Worm (Caenorhabditis elegans) whole organism, late embryonic: ENCODE data around the gene col-133.
A peak's percentile ranks its signal among the peaks of the same experiment; 100 is the strongest.

Experiments
- C08G9.2 ChIP-seq: sonication (generic microtip); optimal IDR thresholded peaks from 2 replicates; lab custom pipeline; 2016; ENCODE audit warnings: mild to moderate bottlenecking, missing genetic modification characterization, moderate library complexity, missing compliant biosample characterization
- K02D7.2 ChIP-seq: sonication (generic microtip); optimal IDR thresholded peaks from 2 replicates; lab custom pipeline; 2017; ENCODE audit warnings: mild to moderate bottlenecking, missing genetic modification characterization, missing compliant biosample characterization
- K09A11.1 ChIP-seq: sonication (generic microtip); optimal IDR thresholded peaks from 2 replicates; lab custom pipeline; 2017; ENCODE audit warnings: antibody characterized with exemption, mild to moderate bottlenecking, missing genetic modification characterization, missing compliant biosample characterization; ENCODE audit not compliant: insufficient read depth
- Y22D7AL.16 ChIP-seq: sonication (generic microtip); optimal IDR thresholded peaks from 2 replicates; lab custom pipeline; 2016; ENCODE audit warnings: missing genetic modification characterization, missing compliant biosample characterization
- ama-1 ChIP-seq: fragments of 150-350 bp; optimal IDR thresholded peaks from 2 replicates; lab custom pipeline; 2014
- ceh-18 ChIP-seq: sonication (generic microtip); optimal IDR thresholded peaks from 2 replicates; lab custom pipeline; 2016; ENCODE audit warnings: missing genetic modification characterization, missing compliant biosample characterization
- ceh-19 ChIP-seq: fragments of 200-800 bp; sonication (Bioruptor generic); optimal IDR thresholded peaks from 2 replicates; lab custom pipeline; 2018; ENCODE audit warnings: mild to moderate bottlenecking, missing genetic modification characterization, missing compliant biosample characterization
- ceh-2 ChIP-seq: sonication (generic microtip); optimal IDR thresholded peaks from 2 replicates; lab custom pipeline; 2016; ENCODE audit warnings: missing genotype, missing genetic modification characterization, missing compliant biosample characterization
- ceh-30 ChIP-seq: fragments of 150-350 bp; optimal IDR thresholded peaks from 2 replicates; lab custom pipeline; 2014; ENCODE audit warnings: missing biosample characterization, missing genetic modification characterization
- ceh-31 ChIP-seq: sonication (generic microtip); optimal IDR thresholded peaks from 2 replicates; lab custom pipeline; 2016; ENCODE audit warnings: missing genetic modification characterization, missing compliant biosample characterization
- ceh-34 ChIP-seq: sonication (generic microtip); optimal IDR thresholded peaks from 2 replicates; lab custom pipeline; 2016; ENCODE audit warnings: mild to moderate bottlenecking, missing genetic modification characterization, missing compliant biosample characterization
- ceh-6 ChIP-seq: fragments of 200-800 bp; sonication (Bioruptor generic); optimal IDR thresholded peaks from 2 replicates; lab custom pipeline; 2018; ENCODE audit warnings: mild to moderate bottlenecking, missing genetic modification characterization, missing compliant biosample characterization
- dmd-4 ChIP-seq: sonication (generic microtip); optimal IDR thresholded peaks from 2 replicates; lab custom pipeline; 2016; ENCODE audit warnings: borderline replicate concordance, missing genetic modification characterization, missing compliant biosample characterization
- elt-2 ChIP-seq: sonication (generic microtip); optimal IDR thresholded peaks from 2 replicates; lab custom pipeline; 2016; ENCODE audit warnings: missing genetic modification reagents, missing genetic modification characterization, missing compliant biosample characterization
- ets-4 ChIP-seq: sonication (generic microtip); optimal IDR thresholded peaks from 2 replicates; lab custom pipeline; 2016; ENCODE audit warnings: missing genetic modification characterization, missing compliant biosample characterization
- eyg-1 ChIP-seq: sonication (generic microtip); optimal IDR thresholded peaks from 2 replicates; lab custom pipeline; 2016; ENCODE audit warnings: missing genotype, missing genetic modification characterization, missing compliant biosample characterization
- fax-1 ChIP-seq: sonication (generic microtip); optimal IDR thresholded peaks from 2 replicates; lab custom pipeline; 2016; ENCODE audit warnings: missing genotype, missing genetic modification characterization, missing compliant biosample characterization
- fkh-10 ChIP-seq: fragments of 150-350 bp; optimal IDR thresholded peaks from 2 replicates; lab custom pipeline; 2014; ENCODE audit warnings: missing biosample characterization, missing genetic modification reagents, missing genetic modification characterization
- fkh-6 ChIP-seq: sonication (generic microtip); optimal IDR thresholded peaks from 2 replicates; lab custom pipeline; 2016; ENCODE audit warnings: missing genetic modification characterization, missing compliant biosample characterization
- gmeb-2 ChIP-seq: sonication (generic microtip); optimal IDR thresholded peaks from 2 replicates; lab custom pipeline; 2016; ENCODE audit warnings: missing genetic modification characterization, inconsistent platforms, missing compliant biosample characterization
- hlh-30 ChIP-seq: sonication (generic microtip); optimal IDR thresholded peaks from 2 replicates; lab custom pipeline; 2017; ENCODE audit warnings: antibody characterized with exemption, missing genetic modification characterization, missing compliant biosample characterization; ENCODE audit not compliant: insufficient read depth
- hlh-8 ChIP-seq: sonication (generic microtip); optimal IDR thresholded peaks from 2 replicates; lab custom pipeline; 2016; ENCODE audit warnings: missing genotype, missing genetic modification characterization, missing compliant biosample characterization
- lin-11 ChIP-seq: fragments of 200-800 bp; sonication (Bioruptor generic); optimal IDR thresholded peaks from 2 replicates; lab custom pipeline; 2018; ENCODE audit warnings: mild to moderate bottlenecking, missing genetic modification characterization, missing compliant biosample characterization
- madf-2 ChIP-seq: sonication (generic microtip); optimal IDR thresholded peaks from 2 replicates; lab custom pipeline; 2017; ENCODE audit warnings: missing genetic modification characterization, missing compliant biosample characterization
- nfya-1 ChIP-seq: sonication (generic microtip); optimal IDR thresholded peaks from 2 replicates; lab custom pipeline; 2017; ENCODE audit warnings: missing genetic modification characterization, mild to moderate bottlenecking, missing compliant biosample characterization, antibody characterized with exemption, moderate library complexity
- nhr-11 ChIP-seq: fragments of 150-350 bp; optimal IDR thresholded peaks from 2 replicates; lab custom pipeline; 2014; ENCODE audit warnings: missing biosample characterization, missing genetic modification characterization
- npax-4 ChIP-seq: sonication (generic microtip); optimal IDR thresholded peaks from 2 replicates; lab custom pipeline; 2016; ENCODE audit warnings: missing genetic modification characterization, missing compliant biosample characterization
- pat-9 ChIP-seq: fragments of 200-800 bp; sonication (Bioruptor generic); optimal IDR thresholded peaks from 2 replicates; lab custom pipeline; 2018; ENCODE audit warnings: mild to moderate bottlenecking, missing genetic modification characterization, moderate library complexity, missing compliant biosample characterization
- pax-1 ChIP-seq: fragments of 150-350 bp; optimal IDR thresholded peaks from 2 replicates; lab custom pipeline; 2014; ENCODE audit warnings: missing biosample characterization, missing genetic modification characterization
- pqm-1 ChIP-seq: sonication (generic microtip); optimal IDR thresholded peaks from 2 replicates; lab custom pipeline; 2016; ENCODE audit warnings: missing genetic modification characterization, missing compliant biosample characterization
- pros-1 ChIP-seq: fragments of 150-350 bp; optimal IDR thresholded peaks from 2 replicates; lab custom pipeline; 2014; ENCODE audit warnings: missing biosample characterization, missing genetic modification reagents, missing genetic modification characterization
- ref-2 ChIP-seq: sonication (generic microtip); optimal IDR thresholded peaks from 2 replicates; lab custom pipeline; 2016; ENCODE audit warnings: missing genetic modification characterization, missing compliant biosample characterization
- rnt-1 ChIP-seq: sonication (generic microtip); optimal IDR thresholded peaks from 2 replicates; lab custom pipeline; 2016; ENCODE audit warnings: missing genetic modification characterization, missing compliant biosample characterization
- sdc-2 ChIP-seq: sonication (generic microtip); optimal IDR thresholded peaks from 2 replicates; lab custom pipeline; 2016; ENCODE audit warnings: missing genotype, missing genetic modification characterization, missing compliant biosample characterization
- sox-2 ChIP-seq: fragments of 200-800 bp; sonication (Bioruptor generic); IDR thresholded peaks from 2 replicates; pipeline ENCODE4 v1.3.6; 2022; ENCODE audit warnings: missing genetic modification reagents, missing genetic modification characterization, missing compliant biosample characterization
- sox-4 ChIP-seq: sonication (generic microtip); optimal IDR thresholded peaks from 2 replicates; lab custom pipeline; 2017; ENCODE audit warnings: mild to moderate bottlenecking, missing genetic modification characterization, inconsistent platforms, missing compliant biosample characterization
- tbx-2 ChIP-seq: sonication (generic microtip); optimal IDR thresholded peaks from 2 replicates; lab custom pipeline; 2016; ENCODE audit warnings: missing genetic modification characterization, missing compliant biosample characterization
- tbx-7 ChIP-seq: sonication (generic microtip); optimal IDR thresholded peaks from 2 replicates; lab custom pipeline; 2016; ENCODE audit warnings: missing genotype, missing genetic modification characterization, missing compliant biosample characterization
- unc-42 ChIP-seq: sonication (generic microtip); optimal IDR thresholded peaks from 2 replicates; lab custom pipeline; 2016; ENCODE audit warnings: missing genotype, missing genetic modification characterization, missing compliant biosample characterization
- unc-55 ChIP-seq: sonication (generic microtip); optimal IDR thresholded peaks from 2 replicates; lab custom pipeline; 2017; ENCODE audit warnings: missing biosample characterization, missing genetic modification reagents, missing genetic modification characterization
- unc-86 ChIP-seq: sonication (generic microtip); optimal IDR thresholded peaks from 2 replicates; lab custom pipeline; 2016; ENCODE audit warnings: missing genetic modification characterization, missing compliant biosample characterization
- ztf-16 ChIP-seq: sonication (generic microtip); optimal IDR thresholded peaks from 2 replicates; lab custom pipeline; 2017; ENCODE audit warnings: missing genetic modification characterization, missing compliant biosample characterization

Gene col-133

ce11 chrIV:14074456-14074855 lies 24.7 kb downstream of the col-133 start:
- no peak for TF ChIP-seq ceh-34 (tag; lab: Kevin White, UChicago)
- TF ChIP-seq dmd-4: no peak
- TF ChIP-seq hlh-8 (tag; lab: Kevin White, UChicago): no peak
- no peak for TF ChIP-seq ceh-2 (tag; lab: Kevin White, UChicago)
- no peak for TF ChIP-seq fkh-10 (GFP tag; lab: Kevin White, UChicago)
- TF ChIP-seq ceh-6 (GFP tag; lab: Kevin White, UChicago): no peak
- TF ChIP-seq tbx-7 (tag; lab: Kevin White, UChicago): no peak
- no peak for TF ChIP-seq ceh-19 (GFP tag; lab: Kevin White, UChicago)
- no peak for TF ChIP-seq pat-9 (tag; lab: Kevin White, UChicago)
- TF ChIP-seq ztf-16 (tag; lab: Kevin White, UChicago): no peak
- TF ChIP-seq hlh-30 (tag; lab: Kevin White, UChicago): no peak
- no peak for TF ChIP-seq fax-1
- TF ChIP-seq unc-86 (tag; lab: Kevin White, UChicago): no peak
- no peak for TF ChIP-seq Y22D7AL.16 (tag; lab: Kevin White, UChicago)
- TF ChIP-seq, all 69 proteins: peak for 0

DNA sequence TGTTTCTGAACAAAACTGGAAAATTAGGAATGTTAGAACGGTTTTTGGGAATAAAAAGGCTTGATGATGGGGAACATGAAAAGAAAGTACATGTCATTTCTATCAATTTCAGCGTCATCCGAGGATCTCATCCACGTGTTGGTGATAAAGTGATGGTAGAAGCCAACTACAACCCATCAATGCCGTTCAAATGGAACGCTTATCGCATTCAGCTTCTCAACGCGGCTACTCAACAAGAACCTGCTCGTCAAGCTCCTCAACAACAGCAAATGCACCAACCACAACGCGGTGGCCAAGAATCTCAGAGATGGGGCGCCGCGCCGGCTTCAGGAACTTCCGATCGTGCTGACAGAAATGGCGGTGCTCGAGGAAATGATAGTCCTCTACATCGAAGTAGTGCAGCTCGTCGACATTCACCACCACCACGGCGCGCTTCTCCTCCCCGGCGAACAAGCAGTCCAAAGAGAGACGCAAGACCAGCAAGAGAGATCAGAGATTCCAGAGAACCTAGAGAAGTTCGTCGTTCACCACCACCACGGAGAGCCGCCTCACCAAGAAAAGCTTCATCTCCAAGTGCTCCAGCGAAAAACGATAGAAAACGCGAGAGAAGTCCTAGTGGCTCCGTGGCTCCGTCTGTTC lies 27.0 kb downstream of the col-133 start:
- no peak for TF ChIP-seq ceh-19 (GFP tag; lab: Kevin White, UChicago)
- no peak for TF ChIP-seq fkh-6
- no peak for TF ChIP-seq nfya-1 (tag; lab: Kevin White, UChicago)
- TF ChIP-seq ama-1: no peak
- TF ChIP-seq tbx-2: no peak
- TF ChIP-seq ceh-30: no peak
- no peak for TF ChIP-seq nhr-11 (tag; lab: Kevin White, UChicago)
- TF ChIP-seq unc-55: no peak
- no peak for TF ChIP-seq eyg-1
- TF ChIP-seq fkh-10 (GFP tag; lab: Kevin White, UChicago): no peak

DNA sequence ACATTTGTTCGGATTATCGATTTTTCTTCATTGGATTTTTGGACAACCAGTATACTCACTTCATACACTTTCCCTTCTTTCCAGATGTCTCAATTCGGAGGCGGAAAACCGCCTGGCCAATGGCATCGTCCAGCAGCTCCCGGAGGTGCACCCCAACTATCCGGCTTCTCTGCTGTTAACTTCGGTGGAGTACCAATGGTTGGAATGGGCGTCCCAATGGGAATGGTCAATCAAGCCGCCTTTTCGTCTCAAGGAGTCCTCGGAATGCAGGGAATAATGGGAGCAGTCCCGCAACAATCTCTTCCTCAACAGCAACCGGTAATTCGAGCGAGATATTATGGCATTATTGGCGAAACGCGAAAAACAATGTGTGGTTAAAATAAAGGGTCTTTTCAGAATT lies 27.7 kb downstream of the col-133 start, which contains the start of gene ccar-1:
Gene ccar-1 (plus strand): TSS at position 83 of the 400 bp plus-strand sequence.
- TF ChIP-seq unc-55 (no peak), ceh-19 (GFP tag; lab: Kevin White, UChicago) (no peak), tbx-2 (no peak), lin-11 (no peak), hlh-8 (tag; lab: Kevin White, UChicago) (no peak), ama-1 (no peak), ets-4 (tag; lab: Kevin White, UChicago) (no peak), sox-4 (no peak), pat-9 (tag; lab: Kevin White, UChicago) (no peak), C08G9.2 (tag; lab: Kevin White, UChicago) (no peak)

- no peak for TF ChIP-seq nhr-11 (tag; lab: Kevin White, UChicago)
- peak; percentile 56 for TF ChIP-seq unc-55
- TF ChIP-seq pax-1 (tag; lab: Kevin White, UChicago): peak; percentile 63
- no peak for TF ChIP-seq K02D7.2 (tag; lab: Kevin White, UChicago)
- peak; percentile 10 for TF ChIP-seq unc-42 (tag; lab: Kevin White, UChicago)
- no peak for TF ChIP-seq madf-2 (tag; lab: Kevin White, UChicago)
- TF ChIP-seq elt-2: peak; percentile 3
- TF ChIP-seq ama-1: peak; percentile 57
- TF ChIP-seq K09A11.1 (tag; lab: Kevin White, UChicago): no peak
- peak; percentile 45 for TF ChIP-seq ceh-31 (tag; lab: Kevin White, UChicago)
- peak; percentile 87 for TF ChIP-seq nfya-1 (tag; lab: Kevin White, UChicago)
- no peak for TF ChIP-seq sdc-2
- peak; percentile 39 for TF ChIP-seq ceh-18 (tag; lab: Kevin White, UChicago)
- TF ChIP-seq rnt-1 (tag; lab: Kevin White, UChicago): peak; percentile 74
- TF ChIP-seq Y22D7AL.16 (tag; lab: Kevin White, UChicago): no peak
- no peak for TF ChIP-seq pqm-1 (tag; lab: Kevin White, UChicago)
- TF ChIP-seq npax-4 (tag; lab: Kevin White, UChicago): no peak
- TF ChIP-seq ets-4 (tag; lab: Kevin White, UChicago): no peak
- peak; percentile 30 for TF ChIP-seq pros-1 (tag; lab: Kevin White, UChicago)
- no peak for TF ChIP-seq ceh-19 (GFP tag; lab: Kevin White, UChicago)
- peak; percentile 11 for TF ChIP-seq ref-2 (tag; lab: Kevin White, UChicago)
- TF ChIP-seq tbx-2: peak; percentile 38
- TF ChIP-seq gmeb-2 (tag; lab: Kevin White, UChicago): no peak
- no peak for TF ChIP-seq C08G9.2 (tag; lab: Kevin White, UChicago)
- TF ChIP-seq sox-2: no peak
- TF ChIP-seq, all 69 proteins: peak for 12
These were observed 28.2 kb downstream of the col-133 start for ce11 chrIV:14070992-14071289.
